Fruit fly (Drosophila melanogaster): ENCODE data around the gene CG2930.

The CG2930 gene

DNA sequence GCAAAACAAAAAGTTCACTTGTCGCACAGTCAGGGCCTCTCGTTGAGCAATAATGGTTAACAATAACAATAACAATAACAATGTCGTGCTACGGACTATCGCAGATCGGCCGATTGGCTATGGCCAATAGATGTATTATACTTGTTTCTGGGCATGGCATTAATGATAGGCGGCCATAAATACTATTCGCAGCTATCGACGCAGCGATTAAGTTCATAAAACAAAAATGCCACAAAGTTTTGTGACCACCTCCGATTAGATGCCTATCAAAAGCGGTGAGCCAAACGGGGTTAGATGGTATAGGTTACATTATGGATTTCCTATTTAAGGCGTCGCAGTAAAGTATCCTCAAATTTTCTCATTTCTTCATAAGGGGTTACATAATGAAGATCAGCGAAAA is 1.8 kb downstream of the CG2930 start:
- TF ChIP-seq CG2875 (GFP tag; optimal IDR thresholded peaks at IDR 0.05) (no peak), CG34376 (GFP tag; optimal IDR thresholded peaks at IDR 0.05) (peak; percentile 41), CG9797 (GFP tag; optimal IDR thresholded peaks at IDR 0.05) (no peak), repo (GFP tag; optimal IDR thresholded peaks at IDR 0.05) (no peak), tna (GFP tag; IDR thresholded peaks at IDR 0.05; ENCODE audit: partially characterized antibody) (no peak), lab (GFP tag; optimal IDR thresholded peaks at IDR 0.05) (peak; percentile 2), grn (GFP tag; optimal IDR thresholded peaks at IDR 0.05) (peak; percentile 85), CG18476 (GFP tag; optimal IDR thresholded peaks at IDR 0.05) (no peak), kay (GFP tag; optimal IDR thresholded peaks at IDR 0.05) (no peak), Rx (GFP tag; IDR thresholded peaks at IDR 0.05) (no peak), kni (GFP tag; optimal IDR thresholded peaks at IDR 0.05) (no peak), sr (GFP tag; IDR thresholded peaks at IDR 0.05) (no peak), B-H1 (GFP tag; IDR thresholded peaks at IDR 0.05) (no peak), Hr78 (GFP tag; optimal IDR thresholded peaks at IDR 0.05) (peak in 1 of 2 experiments; percentile 33), Ada2b (GFP tag; IDR thresholded peaks at IDR 0.05) (no peak), NfI (GFP tag; optimal IDR thresholded peaks at IDR 0.05) (no peak), CG12391 (tag; optimal IDR thresholded peaks at IDR 0.05) (no peak), lola (GFP tag; optimal IDR thresholded peaks at IDR 0.05) (no peak), mirr (GFP tag; optimal IDR thresholded peaks at IDR 0.05) (peak; percentile 37), sug (tag; optimal IDR thresholded peaks at IDR 0.05) (peak; percentile 30), CG10959 (GFP tag; IDR thresholded peaks at IDR 0.05) (no peak), pzg (GFP tag; optimal IDR thresholded peaks at IDR 0.05) (no peak), CG18011 (GFP tag; optimal IDR thresholded peaks at IDR 0.05) (no peak), cato (GFP tag; optimal IDR thresholded peaks at IDR 0.05; ENCODE audit: borderline replicate concordance) (no peak), exex (tag; optimal IDR thresholded peaks at IDR 0.05) (peak; percentile 79), CG18619 (GFP tag; optimal IDR thresholded peaks at IDR 0.05) (no peak), Pdp1 (GFP tag; optimal IDR thresholded peaks at IDR 0.05) (peak in 1 of 2 experiments; percentile 43), CG1603 (tag; optimal IDR thresholded peaks at IDR 0.05) (no peak), sc (optimal IDR thresholded peaks at IDR 0.05) (no peak), sc (GFP tag; optimal IDR thresholded peaks at IDR 0.05) (no peak), Max (GFP tag; optimal IDR thresholded peaks at IDR 0.05) (no peak), sd (tag; optimal IDR thresholded peaks at IDR 0.05) (peak; percentile 75)

dm6 chrX:3871889-3872409 is 3.2 kb downstream of the CG2930 start, which contains the start of gene yin:
Gene yin, minus strand, starts transcription at chrX:3871939.
- 0 out of 2 replicates have a peak, but pooled peaks have one; percentile 16 for TF ChIP-seq MBD-R2 (GFP tag; IDR thresholded peaks at IDR 0.05)
- TF ChIP-seq CG11504 (tag; optimal IDR thresholded peaks at IDR 0.05) = no peak
- no peak for TF ChIP-seq gro (GFP tag; optimal IDR thresholded peaks at IDR 0.05)
- no peak for TF ChIP-seq row (GFP tag; IDR thresholded peaks at IDR 0.05)
- no peak for TF ChIP-seq HLHmδ (GFP tag; optimal IDR thresholded peaks at IDR 0.05)
- TF ChIP-seq Med (GFP tag) = peak; percentile 76
- TF ChIP-seq Side (GFP tag; optimal IDR thresholded peaks at IDR 0.05) = no peak
- TF ChIP-seq Dek (tag; optimal IDR thresholded peaks at IDR 0.05) = no peak
- no peak for TF ChIP-seq CG18262 (tag; optimal IDR thresholded peaks at IDR 0.05)
- no peak for TF ChIP-seq so (GFP tag; IDR thresholded peaks at IDR 0.05)
- no peak for TF ChIP-seq her (GFP tag; optimal IDR thresholded peaks at IDR 0.05)
- TF ChIP-seq CG7839 (tag; optimal IDR thresholded peaks at IDR 0.05) = no peak
- TF ChIP-seq crol (GFP tag; IDR thresholded peaks at IDR 0.05) = peak; percentile 58; the same call in 1 of the 2 replicates
- TF ChIP-seq CG12155 (GFP tag; optimal IDR thresholded peaks at IDR 0.05) = peak; percentile 42
- peak; percentile 38 for TF ChIP-seq CTCF (GFP tag; optimal IDR thresholded peaks at IDR 0.05)
- TF ChIP-seq Fer3 (tag; optimal IDR thresholded peaks at IDR 0.05) = no peak
- no peak for TF ChIP-seq MESR4 (GFP tag; optimal IDR thresholded peaks at IDR 0.05)
- no peak for TF ChIP-seq sna (GFP tag; IDR thresholded peaks at IDR 0.05; ENCODE audit: partially characterized antibody)
- peak in 1 of 2 experiments; percentile 65 for TF ChIP-seq Hr78 (GFP tag; optimal IDR thresholded peaks at IDR 0.05)
- TF ChIP-seq bowl (GFP tag; IDR thresholded peaks at IDR 0.05) = peak; percentile 17; the same call in 1 of the 2 replicates
- TF ChIP-seq CG13123 (GFP tag; optimal IDR thresholded peaks at IDR 0.05) = no peak

Measured in whole organism, embryonic.